Fruit fly (Drosophila melanogaster) whole organism, larva: ENCODE results near the gene raskol.

Experiments
- noc ChIP-seq: fragments of 200-800 bp; sonication (Bioruptor generic); optimal IDR thresholded peaks from 3 replicates; lab custom pipeline; 2019; ENCODE audit warnings: missing biosample characterization, mild to moderate bottlenecking, missing genetic modification characterization, moderate library complexity

Gene raskol

DNA sequence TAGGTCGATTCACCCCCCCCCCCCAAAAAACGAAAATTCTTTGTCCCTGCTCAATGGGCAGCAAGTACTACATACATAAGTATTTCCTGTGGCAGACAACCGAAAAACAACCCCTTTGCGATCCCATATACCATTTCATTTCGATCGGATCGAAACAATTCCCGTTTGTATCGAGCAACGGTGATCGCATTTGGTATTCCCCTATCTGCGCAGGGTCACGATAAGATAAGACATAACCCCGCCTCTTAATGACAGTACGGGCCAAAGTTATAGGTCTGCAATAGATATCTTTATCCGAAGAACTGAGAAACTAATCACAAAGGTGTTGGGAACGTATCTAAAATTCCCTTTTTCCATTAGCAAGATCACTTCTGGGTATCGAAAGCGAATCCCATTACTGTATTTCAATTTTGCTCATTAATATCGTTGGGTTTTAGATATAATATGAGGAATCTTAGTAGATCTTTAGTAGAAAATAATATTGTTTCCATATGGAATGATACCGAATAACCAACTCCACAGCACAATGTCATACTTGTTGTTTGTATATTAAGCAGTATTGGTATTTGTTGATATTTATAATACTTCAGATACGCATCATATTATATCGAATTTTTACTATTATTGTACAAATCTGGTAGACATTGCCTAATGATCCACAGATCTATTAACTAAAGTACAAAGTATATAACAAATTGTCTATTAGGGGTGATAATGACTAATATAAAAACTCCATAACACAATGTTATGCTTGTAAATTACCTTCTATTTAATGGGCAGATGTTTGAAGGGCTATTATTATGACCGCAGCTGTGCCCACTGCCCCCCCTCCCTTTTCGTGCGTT, 31.3 kb downstream of the raskol start:
- TF ChIP-seq noc (tag; lab: Kevin White, UChicago) = no peak

DNA sequence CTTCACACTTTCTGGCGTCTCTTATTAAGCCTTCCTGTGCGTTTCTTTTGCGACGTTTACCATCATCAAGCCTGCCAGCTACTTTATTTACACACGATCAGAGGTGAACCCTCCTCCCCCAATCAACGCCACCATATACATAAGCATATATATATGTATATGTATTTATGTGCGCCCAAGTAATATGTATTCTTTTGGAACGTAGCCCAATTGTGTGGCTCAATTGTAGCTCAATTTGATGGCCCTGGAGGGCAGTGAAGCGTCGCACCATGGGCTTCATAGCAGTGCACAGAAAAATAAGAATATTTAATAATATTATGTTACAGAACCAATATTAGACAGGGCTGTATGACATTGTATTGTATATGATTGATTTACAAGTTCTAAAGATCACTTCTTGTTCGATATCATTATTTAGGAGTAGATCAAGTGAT, 31.9 kb downstream of the raskol start:
- TF ChIP-seq noc (tag; lab: Kevin White, UChicago) = no peak

dm6 chrX:17742592-17743364, 32.8 kb downstream of the raskol start:
- no peak for TF ChIP-seq noc (tag; lab: Kevin White, UChicago)

- no peak for TF ChIP-seq noc (tag; lab: Kevin White, UChicago)
Measured at dm6 chrX:17743598-17743997, 33.7 kb downstream of the raskol start.

DNA sequence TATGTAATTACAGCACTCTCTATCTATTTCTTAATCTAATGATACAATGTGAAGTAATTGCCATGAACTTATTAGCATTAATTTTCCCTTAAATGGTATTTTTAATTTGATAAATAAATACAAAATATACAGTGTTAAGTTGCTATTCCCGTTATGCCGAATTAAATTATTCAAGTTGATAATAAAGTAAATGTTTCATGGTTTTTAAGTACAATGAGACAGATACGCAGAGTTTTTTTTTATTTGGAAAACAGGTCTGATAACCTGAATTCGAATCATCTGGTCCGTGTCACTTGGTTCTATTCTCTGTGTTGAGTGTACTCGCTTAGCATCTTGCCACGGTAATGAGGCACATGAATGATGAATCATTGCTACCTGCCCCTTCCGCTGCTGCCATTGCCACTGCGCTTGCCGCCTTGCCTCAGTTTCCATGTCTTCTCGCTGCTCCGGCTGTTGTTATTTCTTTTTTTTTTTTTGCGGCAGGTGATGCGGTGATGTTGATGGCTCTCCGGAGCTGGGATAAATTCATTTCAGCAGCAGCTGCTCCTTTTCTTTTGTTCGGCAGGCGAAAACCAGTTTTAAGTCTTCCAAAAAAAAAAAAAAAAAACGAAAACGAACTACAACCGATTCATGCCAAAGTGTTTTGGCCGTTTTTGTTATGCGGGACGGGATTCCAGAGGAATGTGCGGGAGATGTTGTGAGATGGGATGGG, 35.9 kb downstream of the raskol start:
- no peak for TF ChIP-seq noc (tag; lab: Kevin White, UChicago)

DNA sequence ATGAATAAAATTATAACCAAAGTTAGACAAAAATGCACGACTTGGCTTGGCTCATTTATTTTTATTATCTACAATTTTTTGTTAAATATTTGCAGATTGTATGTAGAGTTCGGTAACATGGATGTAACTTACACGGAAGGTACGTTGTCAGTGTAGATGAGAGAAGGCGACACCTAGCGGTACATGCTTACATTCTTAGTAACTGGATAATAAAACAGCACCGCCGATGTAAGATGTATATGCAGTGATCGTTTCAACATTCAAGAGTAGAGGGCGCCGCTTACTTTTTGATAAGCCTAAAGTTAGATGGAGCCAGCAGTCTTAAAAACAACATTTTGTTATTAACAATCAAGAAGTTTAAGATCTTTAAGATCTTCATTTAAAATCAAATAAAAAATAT, 41.7 kb downstream of the raskol start:
- no peak for TF ChIP-seq noc (tag; lab: Kevin White, UChicago)

DNA sequence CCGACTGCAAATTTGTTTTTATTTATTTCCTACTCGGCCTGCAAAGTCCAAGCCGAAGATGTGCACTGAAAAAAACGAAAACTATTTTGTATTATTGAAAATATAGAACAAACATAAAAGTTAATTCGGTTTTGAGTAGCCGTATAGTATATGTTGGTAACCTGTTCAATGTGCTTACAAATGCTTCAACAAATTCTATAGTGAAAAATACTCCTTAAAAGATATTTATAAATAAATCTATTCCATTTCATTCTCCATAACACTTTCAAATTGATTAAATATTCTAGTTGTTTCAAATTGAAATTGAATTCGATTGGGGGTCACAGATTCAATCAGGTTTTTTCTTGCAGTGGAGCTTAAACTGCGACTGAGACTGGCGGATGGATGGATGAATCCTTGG, 45.2 kb downstream of the raskol start:
- TF ChIP-seq noc (tag; lab: Kevin White, UChicago) = no peak

DNA sequence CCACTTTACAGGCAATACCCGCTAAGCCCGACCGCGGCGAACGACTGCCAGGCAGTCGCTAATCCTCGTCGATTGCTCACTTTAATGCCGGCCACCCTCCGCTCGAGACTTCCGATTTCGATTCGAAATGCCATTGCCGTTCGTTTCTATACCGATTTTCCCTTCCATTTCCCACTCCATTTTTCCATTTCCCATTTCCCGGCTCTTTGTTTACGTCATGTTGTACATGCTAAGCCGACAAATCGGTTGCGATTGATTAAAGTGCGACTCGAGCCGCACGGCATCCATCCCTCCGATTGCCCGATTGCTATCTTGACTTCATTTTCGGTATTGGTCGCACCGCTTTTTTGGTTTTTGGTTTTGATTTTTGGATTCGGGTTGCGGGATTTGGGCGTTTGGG, 46.9 kb downstream of the raskol start:
- no peak for TF ChIP-seq noc (tag; lab: Kevin White, UChicago)

DNA sequence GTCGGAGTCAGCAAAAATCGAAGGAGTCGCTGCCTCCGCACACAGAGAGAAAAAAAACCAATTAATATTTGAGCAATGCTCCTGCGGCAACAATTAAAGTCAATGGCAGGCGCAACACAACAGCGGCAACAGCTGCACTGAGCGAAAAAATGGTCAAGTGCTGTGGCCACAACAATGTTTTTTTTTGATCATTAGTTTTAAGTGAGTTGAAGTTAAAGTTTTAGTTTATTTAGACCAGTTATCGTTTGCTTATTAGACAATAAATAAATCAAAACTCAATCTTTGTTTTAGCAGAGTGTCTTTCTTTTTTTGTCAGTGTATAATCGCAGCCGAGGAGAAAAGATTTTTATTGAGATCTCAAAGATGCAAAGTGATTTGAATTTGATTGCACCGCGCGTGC, 50.6 kb downstream of the raskol start:
- no peak for TF ChIP-seq noc (tag; lab: Kevin White, UChicago)

DNA sequence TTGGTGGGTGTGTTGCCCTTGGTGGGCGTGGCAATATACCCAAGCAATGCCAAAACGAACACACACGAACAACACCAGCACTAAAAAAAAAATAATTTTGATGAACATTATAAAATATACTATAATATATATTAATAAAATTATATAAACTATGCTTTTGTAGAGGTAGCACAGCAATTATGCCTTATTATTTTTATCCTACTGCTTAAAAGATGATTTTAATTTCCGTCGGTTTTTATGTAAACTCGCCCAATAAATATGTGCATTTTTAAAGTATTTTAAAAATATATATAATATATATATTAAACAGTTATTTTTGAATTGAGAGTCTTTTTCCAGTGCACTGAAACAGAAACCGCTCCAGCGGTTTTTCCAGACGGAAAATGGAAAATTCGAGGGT, 52.3 kb downstream of the raskol start:
- TF ChIP-seq noc (tag; lab: Kevin White, UChicago) = no peak

DNA sequence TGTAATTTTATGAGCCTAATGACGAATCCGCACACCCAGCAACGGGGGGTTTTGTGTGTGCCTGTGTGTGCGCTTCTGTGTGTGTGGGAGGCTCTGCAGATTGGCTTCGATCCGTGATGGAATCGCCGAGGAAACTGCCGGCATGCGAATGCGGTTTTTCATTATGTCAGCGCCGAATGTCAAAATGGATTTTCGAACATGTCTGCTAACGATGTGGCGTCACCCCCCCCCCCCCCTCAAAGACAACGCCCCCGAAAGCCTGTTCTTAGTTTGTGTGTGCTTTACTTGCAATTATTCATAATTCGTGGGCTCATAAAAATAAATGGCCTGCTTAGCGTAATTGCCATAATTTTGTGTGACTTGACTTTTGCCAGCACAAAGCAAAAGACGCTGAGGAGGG, 53.7 kb downstream of the raskol start:
- TF ChIP-seq noc (tag; lab: Kevin White, UChicago) = no peak

DNA sequence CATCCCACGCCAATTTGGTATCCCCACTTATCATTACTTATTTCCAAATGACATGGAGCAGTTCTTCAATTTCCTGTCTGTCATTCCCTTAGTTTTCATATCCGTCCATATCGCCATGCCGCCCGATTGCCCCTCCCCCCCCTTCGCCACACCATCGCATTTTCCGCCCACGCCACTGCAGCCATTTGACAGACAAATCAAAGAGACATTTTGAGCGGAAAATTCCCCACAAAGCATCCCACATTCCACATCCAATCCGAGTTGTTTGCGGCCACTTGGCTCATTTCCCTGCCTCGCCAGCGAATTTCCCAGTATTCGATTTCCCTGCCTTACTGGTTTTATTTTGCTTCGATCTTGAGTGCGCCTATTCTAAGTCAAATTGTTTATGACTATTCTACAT, 55.0 kb downstream of the raskol start:
- TF ChIP-seq noc (tag; lab: Kevin White, UChicago) = no peak

DNA sequence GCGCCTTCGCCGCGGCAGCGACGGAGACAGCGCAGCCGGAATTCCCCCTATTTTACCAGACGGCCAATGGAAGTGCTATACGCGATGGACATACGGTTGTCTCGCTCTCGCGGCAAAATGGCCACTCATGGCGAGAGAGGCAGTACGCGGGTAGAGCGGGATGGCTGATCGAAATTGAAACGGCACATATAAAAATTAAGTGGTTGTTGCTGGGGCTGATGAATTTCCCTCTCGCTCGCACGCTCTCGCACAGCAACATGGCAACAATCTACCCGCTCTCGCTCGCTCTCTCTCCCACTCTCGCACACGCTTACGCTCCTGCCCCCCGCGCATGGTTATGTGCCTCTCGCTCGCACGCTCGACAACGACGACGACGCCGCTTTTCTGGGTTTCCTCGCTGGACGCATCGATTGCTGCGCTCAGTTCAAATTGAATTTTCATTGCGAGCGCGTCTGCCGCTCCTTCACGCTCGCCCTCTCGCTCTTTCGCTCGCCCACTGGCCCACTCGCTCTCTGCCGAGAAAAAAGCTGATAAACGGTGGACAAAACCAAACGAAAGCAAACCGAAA, 58.3 kb downstream of the raskol start, which contains the start of gene unc-4:
unc-4 (plus strand) TSS at position 440 of the 568 bp plus-strand sequence.
- no peak for TF ChIP-seq noc (tag; lab: Kevin White, UChicago)

DNA sequence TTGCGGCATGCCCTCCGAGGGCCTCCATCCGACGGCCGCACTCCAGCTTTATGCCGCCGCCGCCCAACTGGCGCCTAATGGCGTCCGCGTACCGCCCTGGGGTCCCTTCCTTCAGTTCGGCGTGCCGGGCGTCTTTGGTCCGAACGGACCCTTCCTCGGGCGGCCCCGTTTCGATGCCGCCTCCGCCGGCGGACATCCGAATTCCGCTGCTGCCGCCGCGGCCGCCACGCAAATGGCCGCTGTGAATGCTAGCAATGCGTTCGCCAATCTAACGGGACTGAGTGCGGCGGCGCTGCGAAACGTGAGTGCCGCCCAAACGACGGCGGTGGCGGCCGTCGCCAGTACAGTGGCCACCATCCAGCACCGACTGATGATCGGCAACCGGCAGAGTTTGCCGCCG, 59.2 kb downstream of the raskol start:
- no peak for TF ChIP-seq noc (tag; lab: Kevin White, UChicago)

- no peak for TF ChIP-seq noc (tag; lab: Kevin White, UChicago)
Measured at dm6 chrX:17771878-17772277, 61.9 kb downstream of the raskol start.

DNA sequence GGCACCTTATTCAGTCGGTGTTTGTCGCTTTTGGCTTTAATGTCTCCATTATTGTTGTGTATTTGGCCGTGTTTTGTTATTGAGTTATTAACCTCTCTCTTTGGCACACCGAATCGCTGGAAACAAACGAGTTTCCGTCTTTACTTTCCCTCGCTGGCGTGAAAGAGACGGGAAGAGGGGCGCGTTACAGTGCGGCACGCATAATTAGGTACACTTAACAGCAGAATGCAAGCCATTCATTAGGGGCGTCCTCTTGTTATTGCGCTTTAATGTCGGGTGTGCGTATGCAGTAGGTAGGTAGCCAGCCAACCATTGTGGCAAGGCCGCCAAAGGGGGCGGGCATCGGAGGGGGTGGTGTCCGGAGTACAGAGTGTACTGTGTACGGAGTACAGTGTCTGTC, 64.6 kb downstream of the raskol start:
- TF ChIP-seq noc (tag; lab: Kevin White, UChicago) = no peak
